Fruit fly (Drosophila melanogaster): ENCODE data around the gene Set8.

Gene Set8

dm6 chr3R:14277894-14278522 is 37.8 kb upstream of the Set8 start (continued):
- TF ChIP-seq jigr1 (GFP tag; IDR thresholded peaks at IDR 0.05) (0 out of 3 replicates have a peak, but pooled peaks have one; percentile 56), Taf1 (GFP tag; IDR thresholded peaks at IDR 0.05) (peak; percentile 53; the same call in 1 of the 2 replicates), Sox100B (GFP tag; optimal IDR thresholded peaks at IDR 0.05) (no peak), CG5953 (GFP tag; IDR thresholded peaks at IDR 0.05) (peak; percentile 76), CG13624 (GFP tag; optimal IDR thresholded peaks at IDR 0.05) (no peak), kay (GFP tag; optimal IDR thresholded peaks at IDR 0.05) (peak; percentile 59), CG7963 (GFP tag; IDR thresholded peaks at IDR 0.05; ENCODE audit: partially characterized antibody) (no peak), sug (tag; optimal IDR thresholded peaks at IDR 0.05) (no peak), fd102C (GFP tag; optimal IDR thresholded peaks at IDR 0.05) (peak; percentile 94), CG8290 (GFP tag; optimal IDR thresholded peaks at IDR 0.05) (no peak), CG8290 (tag; optimal IDR thresholded peaks at IDR 0.05) (no peak), CG1832 (GFP tag; optimal IDR thresholded peaks at IDR 0.05) (peak; percentile 2), CG12299 (tag; optimal IDR thresholded peaks at IDR 0.05) (peak; percentile 66), CG10366 (GFP tag; IDR thresholded peaks at IDR 0.05) (peak; percentile 74), Hand (GFP tag; optimal IDR thresholded peaks at IDR 0.05) (peak; percentile 90), bsh (GFP tag; optimal IDR thresholded peaks at IDR 0.05) (peak; percentile 79 to 94), Mad (GFP tag; optimal IDR thresholded peaks at IDR 0.05) (peak; percentile 25), sd (tag; optimal IDR thresholded peaks at IDR 0.05) (no peak), phol (tag; optimal IDR thresholded peaks at IDR 0.05) (peak; percentile 81), tio (GFP tag; optimal IDR thresholded peaks at IDR 0.05) (no peak), CG5180 (GFP tag; optimal IDR thresholded peaks at IDR 0.05) (peak; percentile 32), zf30C (GFP tag; optimal IDR thresholded peaks at IDR 0.05) (peak; percentile 97), NFAT (GFP tag; IDR thresholded peaks at IDR 0.05) (peak; percentile 40; the same call in 1 of the 2 replicates), lab (GFP tag; optimal IDR thresholded peaks at IDR 0.05) (peak; percentile 91), Meics (GFP tag; optimal IDR thresholded peaks at IDR 0.05) (peak; percentile 80), CG7745 (tag; optimal IDR thresholded peaks at IDR 0.05) (peak; percentile 18), CG3163 (GFP tag; optimal IDR thresholded peaks at IDR 0.05) (no peak), Hsf (GFP tag; optimal IDR thresholded peaks at IDR 0.05) (peak; percentile 70), Lhr (GFP tag; optimal IDR thresholded peaks at IDR 0.05) (peak; percentile 43), ranshi (GFP tag; IDR thresholded peaks at IDR 0.05) (peak; percentile 80), hth (optimal IDR thresholded peaks at IDR 0.05) (no peak), ewg (GFP tag; optimal IDR thresholded peaks at IDR 0.05) (peak; percentile 53), ro (GFP tag; IDR thresholded peaks at IDR 0.05) (0 out of 2 replicates have a peak, but pooled peaks have one; percentile 12), Hr78 (GFP tag; optimal IDR thresholded peaks at IDR 0.05) (no peak), Doc2 (GFP tag; IDR thresholded peaks at IDR 0.05) (no peak), CG4854 (GFP tag; optimal IDR thresholded peaks at IDR 0.05) (no peak), PHDP (tag; optimal IDR thresholded peaks at IDR 0.05) (no peak), CG16815 (GFP tag; optimal IDR thresholded peaks at IDR 0.05) (peak; percentile 82), Aef1 (GFP tag; IDR thresholded peaks at IDR 0.05) (peak; percentile 54), maf-S (GFP tag; optimal IDR thresholded peaks at IDR 0.05) (no peak), CG6654 (GFP tag; optimal IDR thresholded peaks at IDR 0.05) (no peak), CG11695 (GFP tag; IDR thresholded peaks at IDR 0.05) (peak; percentile 89), tin (GFP tag; optimal IDR thresholded peaks at IDR 0.05) (peak; percentile 74), klu (GFP tag; IDR thresholded peaks at IDR 0.05) (peak; percentile 45; the same call in 1 of the 2 replicates), CG10654 (GFP tag; optimal IDR thresholded peaks at IDR 0.05) (peak; percentile 58), inv (GFP tag; IDR thresholded peaks at IDR 0.05; ENCODE audit: partially characterized antibody) (no peak), E2f1 (GFP tag; IDR thresholded peaks at IDR 0.05) (peak; percentile 71), CG4820 (GFP tag; optimal IDR thresholded peaks at IDR 0.05) (peak; percentile 61), CG4617 (GFP tag; optimal IDR thresholded peaks at IDR 0.05; ENCODE audit: borderline replicate concordance) (peak; percentile 7), CG12155 (GFP tag; optimal IDR thresholded peaks at IDR 0.05) (no peak)

All from whole organism, embryonic.